Worm (Caenorhabditis elegans): ENCODE results near the gene C52B9.19.

The C52B9.19 gene

ce11 chrX:4268396-4268795 is 14.0 kb upstream of the C52B9.19 start:
- no peak for TF ChIP-seq unc-55 (GFP tag; optimal IDR thresholded peaks at IDR 0.05)
- TF ChIP-seq elt-2 (tag; optimal IDR thresholded peaks at IDR 0.05): peak; percentile 79
- TF ChIP-seq rnt-1 (tag; optimal IDR thresholded peaks at IDR 0.05): no peak
- no peak for TF ChIP-seq hlh-6 (tag; optimal IDR thresholded peaks at IDR 0.05)
- TF ChIP-seq ref-2 (tag; optimal IDR thresholded peaks at IDR 0.05): no peak
- no peak for TF ChIP-seq unc-42 (tag; optimal IDR thresholded peaks at IDR 0.05)
- TF ChIP-seq F13H6.1 (tag; optimal IDR thresholded peaks at IDR 0.05): no peak

- TF ChIP-seq gmeb-2 (tag; optimal IDR thresholded peaks at IDR 0.05): no peak
Measured at ce11 chrX:4273614-4274013, 8.7 kb upstream of the C52B9.19 start, which contains the start of gene C52B9.10. C52B9.10 (plus strand) TSS chrX:4273914.

ce11 chrX:4274116-4274515 is 8.2 kb upstream of the C52B9.19 start, which contains the start of gene mec-18:
mec-18 (minus strand) TSS chrX:4274216.
- TF ChIP-seq tbx-2 (tag; optimal IDR thresholded peaks at IDR 0.05): no peak
- TF ChIP-seq pqm-1 (tag; optimal IDR thresholded peaks at IDR 0.05): no peak
- TF ChIP-seq odd-2 (tag; optimal IDR thresholded peaks at IDR 0.05): no peak
- no peak for TF ChIP-seq rnt-1 (tag; optimal IDR thresholded peaks at IDR 0.05)
- TF ChIP-seq hlh-15 (tag; optimal IDR thresholded peaks at IDR 0.05): no peak
- no peak for TF ChIP-seq ceh-19 (GFP tag; optimal IDR thresholded peaks at IDR 0.05)
- no peak for TF ChIP-seq ceh-14 (tag; optimal IDR thresholded peaks at IDR 0.05)
- no peak for TF ChIP-seq unc-55 (GFP tag; optimal IDR thresholded peaks at IDR 0.05)
- TF ChIP-seq sdc-2 (tag; optimal IDR thresholded peaks at IDR 0.05): no peak
- no peak for TF ChIP-seq fkh-10 (GFP tag; optimal IDR thresholded peaks at IDR 0.05)
- no peak for TF ChIP-seq ceh-31 (tag; optimal IDR thresholded peaks at IDR 0.05)
- no peak for TF ChIP-seq ceh-6 (GFP tag; optimal IDR thresholded peaks at IDR 0.05)
- no peak for TF ChIP-seq ceh-34 (tag; optimal IDR thresholded peaks at IDR 0.05)
- TF ChIP-seq mec-3 (tag; optimal IDR thresholded peaks at IDR 0.05; ENCODE audit: borderline replicate concordance): no peak
- TF ChIP-seq fkh-6 (tag; optimal IDR thresholded peaks at IDR 0.05): no peak

- TF ChIP-seq nfya-1 (tag; optimal IDR thresholded peaks at IDR 0.05) (no peak), unc-55 (GFP tag; optimal IDR thresholded peaks at IDR 0.05) (no peak)
Measured at ce11 chrX:4279294-4279782, 3.0 kb upstream of the C52B9.19 start, which contains the start of the genes twk-28 and ets-9. twk-28 (minus strand) TSS chrX:4279344. ets-9 (plus strand) TSS chrX:4279703.

- TF ChIP-seq unc-55 (GFP tag; optimal IDR thresholded peaks at IDR 0.05): no peak
- no peak for TF ChIP-seq lin-11 (tag; optimal IDR thresholded peaks at IDR 0.05)
- no peak for TF ChIP-seq F13H6.1 (tag; optimal IDR thresholded peaks at IDR 0.05)
- no peak for TF ChIP-seq elt-2 (tag; optimal IDR thresholded peaks at IDR 0.05)
- TF ChIP-seq pag-3 (tag; optimal IDR thresholded peaks at IDR 0.05; ENCODE audit: borderline replicate concordance): no peak
- TF ChIP-seq elt-4 (tag; optimal IDR thresholded peaks at IDR 0.05): no peak
Measured at ce11 chrX:4283989-4284388, 1.6 kb downstream of the C52B9.19 start, which contains the start of gene ets-10. ets-10 (plus strand) TSS chrX:4284189.

- TF ChIP-seq pha-4 (tag; optimal IDR thresholded peaks at IDR 0.05): no peak
- no peak for TF ChIP-seq ztf-16 (tag; optimal IDR thresholded peaks at IDR 0.05)
- TF ChIP-seq ceh-6 (GFP tag; optimal IDR thresholded peaks at IDR 0.05): no peak
- no peak for TF ChIP-seq ceh-30 (tag; optimal IDR thresholded peaks at IDR 0.05)
- TF ChIP-seq ceh-19 (GFP tag; optimal IDR thresholded peaks at IDR 0.05): no peak
- no peak for TF ChIP-seq pat-9 (tag; optimal IDR thresholded peaks at IDR 0.05)
- no peak for TF ChIP-seq sox-4 (tag; optimal IDR thresholded peaks at IDR 0.05)
- no peak for TF ChIP-seq ahr-1 (tag; optimal IDR thresholded peaks at IDR 0.05)
- no peak for TF ChIP-seq ets-4 (tag; optimal IDR thresholded peaks at IDR 0.05)
- TF ChIP-seq gmeb-2 (tag; optimal IDR thresholded peaks at IDR 0.05): no peak
- TF ChIP-seq pag-3 (tag; optimal IDR thresholded peaks at IDR 0.05; ENCODE audit: borderline replicate concordance): no peak
- TF ChIP-seq hlh-30 (tag; optimal IDR thresholded peaks at IDR 0.05; ENCODE audit: insufficient read depth): no peak
- TF ChIP-seq ceh-9 (tag; optimal IDR thresholded peaks at IDR 0.05): no peak
- no peak for TF ChIP-seq rnt-1 (tag; optimal IDR thresholded peaks at IDR 0.05)
Measured at ce11 chrX:4284470-4284869, 2.1 kb downstream of the C52B9.19 start.
